Fruit fly (Drosophila melanogaster): Measurements from ENCODE around the gene CG31371.

dm6 chr3R:30472331-30472730 lies 31.0 kb downstream of the CG31371 start:
- TF ChIP-seq pan (optimal IDR thresholded peaks at IDR 0.05) (no peak), lola (GFP tag; optimal IDR thresholded peaks at IDR 0.05) (no peak), sage (GFP tag; optimal IDR thresholded peaks at IDR 0.05) (no peak)
